Worm (Caenorhabditis elegans): ENCODE measurements around the gene K02E7.10.

The K02E7.10 gene

ce11 chrII:1066907-1067306 is at the start of gene K02E7.10:
TSS of gene K02E7.10 (minus strand) at chrII:1067007.
- TF ChIP-seq dao-5 (tag; optimal IDR thresholded peaks at IDR 0.05) (no peak), W03F9.2 (tag; optimal IDR thresholded peaks at IDR 0.05) (no peak), him-1 (tag; optimal IDR thresholded peaks at IDR 0.05) (no peak)

- TF ChIP-seq W03F9.2 (tag; optimal IDR thresholded peaks at IDR 0.05) (no peak), him-1 (tag; optimal IDR thresholded peaks at IDR 0.05) (no peak), dao-5 (tag; optimal IDR thresholded peaks at IDR 0.05) (no peak)
These were observed 49.7 kb upstream of the K02E7.10 start for ce11 chrII:1116521-1116920.

- TF ChIP-seq him-1 (tag; optimal IDR thresholded peaks at IDR 0.05) = no peak
- TF ChIP-seq W03F9.2 (tag; optimal IDR thresholded peaks at IDR 0.05) = no peak
- TF ChIP-seq dao-5 (tag; optimal IDR thresholded peaks at IDR 0.05) = no peak
These were observed 47.3 kb upstream of the K02E7.10 start, which contains the start of gene lips-12 for ce11 chrII:1114133-1114532. TSS of gene lips-12 (minus strand) at chrII:1114233.

- TF ChIP-seq dao-5 (tag; optimal IDR thresholded peaks at IDR 0.05) (no peak), him-1 (tag; optimal IDR thresholded peaks at IDR 0.05) (no peak), W03F9.2 (tag; optimal IDR thresholded peaks at IDR 0.05) (no peak)
These were observed 44.1 kb upstream of the K02E7.10 start, which contains the start of gene lips-11 for ce11 chrII:1110901-1111300. TSS of gene lips-11 (minus strand) at chrII:1111001.

- TF ChIP-seq W03F9.2 (tag; optimal IDR thresholded peaks at IDR 0.05) = no peak
- no peak for TF ChIP-seq him-1 (tag; optimal IDR thresholded peaks at IDR 0.05)
- TF ChIP-seq dao-5 (tag; optimal IDR thresholded peaks at IDR 0.05) = no peak
These were observed 40.2 kb upstream of the K02E7.10 start, which contains the start of gene col-40 for ce11 chrII:1106914-1107597. TSS of gene col-40 (minus strand) at chrII:1106964.

ce11 chrII:1105291-1105690 is 38.5 kb upstream of the K02E7.10 start:
- TF ChIP-seq W03F9.2 (tag; optimal IDR thresholded peaks at IDR 0.05) = no peak
- TF ChIP-seq him-1 (tag; optimal IDR thresholded peaks at IDR 0.05) = no peak
- no peak for TF ChIP-seq dao-5 (tag; optimal IDR thresholded peaks at IDR 0.05)

ce11 chrII:1104409-1104808 is 37.6 kb upstream of the K02E7.10 start, which contains the start of gene T13B5.9:
TSS of gene T13B5.9 (minus strand) at chrII:1104509.
- no peak for TF ChIP-seq dao-5 (tag; optimal IDR thresholded peaks at IDR 0.05)
- TF ChIP-seq W03F9.2 (tag; optimal IDR thresholded peaks at IDR 0.05) = no peak
- no peak for TF ChIP-seq him-1 (tag; optimal IDR thresholded peaks at IDR 0.05)

- TF ChIP-seq him-1 (tag; optimal IDR thresholded peaks at IDR 0.05) (no peak), dao-5 (tag; optimal IDR thresholded peaks at IDR 0.05) (no peak)
These were observed 36.8 kb upstream of the K02E7.10 start for ce11 chrII:1103484-1104100.

ce11 chrII:1102209-1102608 is 35.4 kb upstream of the K02E7.10 start:
- TF ChIP-seq him-1 (tag; optimal IDR thresholded peaks at IDR 0.05) = no peak
- no peak for TF ChIP-seq W03F9.2 (tag; optimal IDR thresholded peaks at IDR 0.05)
- no peak for TF ChIP-seq dao-5 (tag; optimal IDR thresholded peaks at IDR 0.05)

- no peak for TF ChIP-seq him-1 (tag; optimal IDR thresholded peaks at IDR 0.05)
- no peak for TF ChIP-seq W03F9.2 (tag; optimal IDR thresholded peaks at IDR 0.05)
- no peak for TF ChIP-seq dao-5 (tag; optimal IDR thresholded peaks at IDR 0.05)
These were observed 34.6 kb upstream of the K02E7.10 start for ce11 chrII:1101413-1101812.

ce11 chrII:1100719-1101118 is 33.9 kb upstream of the K02E7.10 start, which contains the start of gene pho-14:
TSS of gene pho-14 (minus strand) at chrII:1100819.
- no peak for TF ChIP-seq W03F9.2 (tag; optimal IDR thresholded peaks at IDR 0.05)

ce11 chrII:1091706-1092105 is 24.9 kb upstream of the K02E7.10 start, which contains the start of gene snf-3:
TSS of gene snf-3 (plus strand) at chrII:1092006.
- TF ChIP-seq dao-5 (tag; optimal IDR thresholded peaks at IDR 0.05) = no peak
- TF ChIP-seq him-1 (tag; optimal IDR thresholded peaks at IDR 0.05) = no peak
- no peak for TF ChIP-seq W03F9.2 (tag; optimal IDR thresholded peaks at IDR 0.05)

ce11 chrII:1090743-1091142 is 23.9 kb upstream of the K02E7.10 start:
- TF ChIP-seq W03F9.2 (tag; optimal IDR thresholded peaks at IDR 0.05) (no peak), him-1 (tag; optimal IDR thresholded peaks at IDR 0.05) (no peak), dao-5 (tag; optimal IDR thresholded peaks at IDR 0.05) (no peak)

ce11 chrII:1088527-1089230 is 21.9 kb upstream of the K02E7.10 start:
- no peak for TF ChIP-seq him-1 (tag; optimal IDR thresholded peaks at IDR 0.05)
- TF ChIP-seq W03F9.2 (tag; optimal IDR thresholded peaks at IDR 0.05) = no peak
- TF ChIP-seq dao-5 (tag; optimal IDR thresholded peaks at IDR 0.05) = no peak

Measured in whole organism, L4/young adult.